Worm (Caenorhabditis elegans) whole organism, young adult: ENCODE measurements around the gene C04A2.15.

ENCODE experiments used
- C17E4.6 ChIP-seq: fragments of 200-800 bp; sonication (Bioruptor generic); IDR thresholded peaks from 2 replicates; pipeline ENCODE4 v1.3.6; 2022; ENCODE audit warnings: missing genetic modification reagents, missing genetic modification characterization, missing compliant biosample characterization
- D2030.7 ChIP-seq: fragments of 200-800 bp; sonication (Bioruptor generic); IDR thresholded peaks from 2 replicates; pipeline ENCODE4 v1.3.6; 2022; ENCODE audit warnings: missing genetic modification reagents, missing genetic modification characterization, missing compliant biosample characterization
- F22D6.2 ChIP-seq: sonication (generic microtip); optimal IDR thresholded peaks from 2 replicates; lab custom pipeline; 2016; ENCODE audit warnings: mild to moderate bottlenecking, missing genetic modification characterization, missing compliant biosample characterization
- F33H1.4 ChIP-seq: fragments of 200-800 bp; sonication (Bioruptor generic); IDR thresholded peaks from 2 replicates; pipeline ENCODE4 v1.3.6; 2022; ENCODE audit warnings: missing genetic modification reagents, missing genetic modification characterization, missing compliant biosample characterization
- F37B4.10 ChIP-seq: fragments of 200-800 bp; sonication (Bioruptor generic); IDR thresholded peaks from 2 replicates; pipeline ENCODE4 v1.3.6; 2022; ENCODE audit warnings: missing genetic modification characterization, missing compliant biosample characterization
- F52B5.7 ChIP-seq: sonication (generic microtip); optimal IDR thresholded peaks from 2 replicates; lab custom pipeline; 2016; ENCODE audit warnings: mild to moderate bottlenecking, missing genetic modification characterization, missing compliant biosample characterization
- F55B11.4 ChIP-seq: sonication (generic microtip); optimal IDR thresholded peaks from 2 replicates; lab custom pipeline; 2016; ENCODE audit warnings: missing compliant biosample characterization, missing genetic modification characterization, borderline replicate concordance; ENCODE audit not compliant: insufficient read depth
- Y53G8AR.9 ChIP-seq: fragments of 200-800 bp; sonication (Bioruptor generic); conservative IDR thresholded peaks from 2 replicates; pipeline ENCODE4 v1.3.6; 2022; ENCODE audit warnings: missing genetic modification reagents, missing genetic modification characterization, missing compliant biosample characterization
- Y56A3A.18 ChIP-seq: fragments of 200-800 bp; sonication (Bioruptor generic); IDR thresholded peaks from 2 replicates; pipeline ENCODE4 v1.3.6; 2022; ENCODE audit warnings: missing genetic modification reagents, missing genetic modification characterization, missing compliant biosample characterization
- Y79H2A.3 ChIP-seq: fragments of 200-800 bp; sonication (Bioruptor generic); conservative IDR thresholded peaks from 2 replicates; pipeline ENCODE4 v1.3.6; 2022; ENCODE audit warnings: missing genetic modification reagents, missing genetic modification characterization, missing compliant biosample characterization
- ZK185.1 ChIP-seq: sonication (generic microtip); optimal IDR thresholded peaks from 2 replicates; lab custom pipeline; 2016; ENCODE audit warnings: mild to moderate bottlenecking, missing genetic modification characterization, missing compliant biosample characterization; ENCODE audit not compliant: poor library complexity, severe bottlenecking
- aptf-3 ChIP-seq: fragments of 200-800 bp; sonication (Bioruptor generic); IDR thresholded peaks from 2 replicates; pipeline ENCODE4 v1.3.6; 2022; ENCODE audit warnings: missing genetic modification characterization, missing compliant biosample characterization
- atf-7 ChIP-seq: sonication (generic microtip); optimal IDR thresholded peaks from 2 replicates; lab custom pipeline; 2017; ENCODE audit warnings: mild to moderate bottlenecking, missing genetic modification characterization, missing compliant biosample characterization
- attf-5 ChIP-seq: fragments of 200-800 bp; sonication (Bioruptor generic); optimal IDR thresholded peaks from 2 replicates; lab custom pipeline; 2018; ENCODE audit warnings: mild to moderate bottlenecking, missing genetic modification characterization, missing compliant biosample characterization
- attf-6 ChIP-seq: fragments of 200-800 bp; sonication (Bioruptor generic); IDR thresholded peaks from 2 replicates; pipeline ENCODE4 v1.3.6; 2022; ENCODE audit warnings: missing genetic modification reagents, missing genetic modification characterization, missing compliant biosample characterization
- cebp-1 ChIP-seq, 2 experiments: fragments of 200-800 bp in 1 of 2; sonication (Bioruptor generic) in 1 of 2; sonication (generic microtip) in 1 of 2; IDR thresholded peaks in 1 of 2; optimal IDR thresholded peaks in 1 of 2; 2 replicates each; pipeline versions ENCODE4 v1.3.6 to Lab custom; 2017 to 2022; ENCODE audit warnings: missing compliant biosample characterization in 2 of 2, missing genetic modification characterization in 2 of 2, mild to moderate bottlenecking in 1 of 2, missing genetic modification reagents in 1 of 2, moderate library complexity in 1 of 2
- ceh-91 ChIP-seq: fragments of 200-800 bp; sonication (Bioruptor generic); IDR thresholded peaks from 2 replicates; pipeline ENCODE4 v1.3.6; 2022; ENCODE audit warnings: missing genetic modification reagents, missing genetic modification characterization, missing compliant biosample characterization
- die-1 ChIP-seq: sonication (generic microtip); optimal IDR thresholded peaks from 2 replicates; lab custom pipeline; 2016; ENCODE audit warnings: missing genotype, mild to moderate bottlenecking, missing genetic modification characterization, missing compliant biosample characterization
- ets-4 ChIP-seq: fragments of 200-800 bp; sonication (Bioruptor generic); optimal IDR thresholded peaks from 2 replicates; lab custom pipeline; 2018; ENCODE audit warnings: mild to moderate bottlenecking, missing genetic modification characterization, missing compliant biosample characterization
- fkh-3 ChIP-seq: sonication (generic microtip); optimal IDR thresholded peaks from 2 replicates; lab custom pipeline; 2016; ENCODE audit warnings: mild to moderate bottlenecking, missing genetic modification characterization, missing compliant biosample characterization
- gei-17 ChIP-seq: fragments of 200-800 bp; sonication (Bioruptor generic); optimal IDR thresholded peaks from 2 replicates; lab custom pipeline; 2018; ENCODE audit warnings: mild to moderate bottlenecking, missing genetic modification characterization, missing compliant biosample characterization
- him-1 ChIP-seq: sonication (generic microtip); optimal IDR thresholded peaks from 2 replicates; lab custom pipeline; 2016; ENCODE audit warnings: missing genotype, missing genetic modification reagents, missing genetic modification characterization, missing compliant biosample characterization
- hlh-12 ChIP-seq: sonication (generic microtip); optimal IDR thresholded peaks from 2 replicates; lab custom pipeline; 2016; ENCODE audit warnings: missing genetic modification characterization, missing compliant biosample characterization
- hlh-26 ChIP-seq: fragments of 200-800 bp; sonication (Bioruptor generic); conservative IDR thresholded peaks from 2 replicates; pipeline ENCODE4 v1.3.6; 2022; ENCODE audit warnings: missing genetic modification reagents, missing genetic modification characterization, missing compliant biosample characterization
- let-607 ChIP-seq, 2 experiments: fragments of 200-800 bp in 1 of 2; sonication (Bioruptor generic) in 1 of 2; sonication (generic microtip) in 1 of 2; optimal IDR thresholded peaks; 2 replicates each; lab custom pipeline; 2016 to 2018; ENCODE audit warnings: mild to moderate bottlenecking in 2 of 2, missing compliant biosample characterization in 2 of 2, missing genetic modification characterization in 2 of 2, moderate library complexity in 2 of 2, missing genotype in 1 of 2
- lin-40 ChIP-seq: sonication (generic microtip); optimal IDR thresholded peaks from 2 replicates; lab custom pipeline; 2016; ENCODE audit warnings: missing genetic modification characterization, mild to moderate bottlenecking, missing compliant biosample characterization, missing genotype, missing genetic modification reagents
- madf-10 ChIP-seq: sonication (generic microtip); optimal IDR thresholded peaks from 2 replicates; lab custom pipeline; 2016; ENCODE audit warnings: mild to moderate bottlenecking, missing genetic modification characterization, missing compliant biosample characterization
- madf-6 ChIP-seq: fragments of 200-800 bp; sonication (Bioruptor generic); IDR thresholded peaks from 2 replicates; pipeline ENCODE4 v1.3.6; 2022; ENCODE audit warnings: missing genetic modification reagents, missing genetic modification characterization, missing compliant biosample characterization
- mel-28 ChIP-seq: sonication (generic microtip); optimal IDR thresholded peaks from 2 replicates; lab custom pipeline; 2016; ENCODE audit warnings: borderline replicate concordance, mild to moderate bottlenecking, missing genetic modification characterization, missing compliant biosample characterization
- mes-4 ChIP-seq: sonication (generic microtip); optimal IDR thresholded peaks from 2 replicates; lab custom pipeline; 2016; ENCODE audit warnings: missing genotype, missing genetic modification characterization, missing compliant biosample characterization
- mxl-1 ChIP-seq: sonication (generic microtip); optimal IDR thresholded peaks from 2 replicates; lab custom pipeline; 2016; ENCODE audit warnings: missing genetic modification characterization, missing compliant biosample characterization
- nfya-1 ChIP-seq: sonication (generic microtip); optimal IDR thresholded peaks from 2 replicates; lab custom pipeline; 2017; ENCODE audit warnings: antibody characterized with exemption, missing compliant biosample characterization, missing genetic modification characterization, borderline replicate concordance; ENCODE audit not compliant: insufficient read depth
- nfyb-1 ChIP-seq: fragments of 200-800 bp; sonication (Bioruptor generic); IDR thresholded peaks from 2 replicates; pipeline ENCODE4 v1.3.6; 2022; ENCODE audit warnings: missing genetic modification reagents, missing genetic modification characterization, missing compliant biosample characterization
- nhr-179 ChIP-seq: sonication (generic microtip); optimal IDR thresholded peaks from 2 replicates; lab custom pipeline; 2016; ENCODE audit warnings: mild to moderate bottlenecking, missing genetic modification characterization, missing compliant biosample characterization
- nhr-80 ChIP-seq: sonication (generic microtip); optimal IDR thresholded peaks from 2 replicates; lab custom pipeline; 2016; ENCODE audit warnings: missing genetic modification characterization, missing compliant biosample characterization
- nhr-90 ChIP-seq: sonication (generic microtip); optimal IDR thresholded peaks from 2 replicates; lab custom pipeline; 2016; ENCODE audit warnings: missing genotype, mild to moderate bottlenecking, missing genetic modification characterization, missing compliant biosample characterization
- pha-4 ChIP-seq: fragments of 150-350 bp; sonication (generic microtip); optimal IDR thresholded peaks from 2 replicates; lab custom pipeline; 2014; ENCODE audit warnings: missing biosample characterization, missing genetic modification reagents, missing genetic modification characterization
- rec-8 ChIP-seq, 2 experiments: sonication (generic microtip); optimal IDR thresholded peaks; 2 replicates each; lab custom pipeline; 2016; ENCODE audit warnings: mild to moderate bottlenecking in 2 of 2, missing genetic modification characterization in 2 of 2, missing genetic modification reagents in 2 of 2, missing genotype in 2 of 2, missing biosample characterization in 1 of 2, missing compliant biosample characterization in 1 of 2, moderate library complexity in 1 of 2
- rpc-1 ChIP-seq, 2 experiments: fragments of 150-350 bp in 1 of 2; sonication (generic microtip) in 1 of 2; optimal IDR thresholded peaks; 2 replicates each; lab custom pipeline; 2014 to 2018; ENCODE audit warnings: missing biosample characterization in 1 of 2, missing genetic modification characterization in 1 of 2, missing genetic modification reagents in 1 of 2, missing genotype in 1 of 2
- sdz-38 ChIP-seq: sonication (generic microtip); optimal IDR thresholded peaks from 2 replicates; lab custom pipeline; 2016; ENCODE audit warnings: missing genotype, missing genetic modification characterization, missing compliant biosample characterization
- snpc-3.4 ChIP-seq: sonication (generic microtip); optimal IDR thresholded peaks from 2 replicates; lab custom pipeline; 2017; ENCODE audit warnings: missing genetic modification characterization, mild to moderate bottlenecking, missing compliant biosample characterization, antibody characterized with exemption, moderate library complexity, missing genotype, missing genetic modification reagents
- tbp1 ChIP-seq: fragments of 200-800 bp; sonication (Bioruptor generic); optimal IDR thresholded peaks from 2 replicates; lab custom pipeline; 2018; ENCODE audit warnings: mild to moderate bottlenecking, missing genetic modification characterization, missing compliant biosample characterization
- unc-62 ChIP-seq: fragments of 150-350 bp; optimal IDR thresholded peaks from 2 replicates; lab custom pipeline; 2014; ENCODE audit warnings: missing biosample characterization, missing genetic modification reagents, missing genetic modification characterization
- ztf-22 ChIP-seq: fragments of 200-800 bp; sonication (Bioruptor generic); optimal IDR thresholded peaks from 2 replicates; lab custom pipeline; 2018; ENCODE audit warnings: mild to moderate bottlenecking, missing genetic modification characterization, moderate library complexity, missing compliant biosample characterization
- ztf-25 ChIP-seq: fragments of 200-800 bp; sonication (Bioruptor generic); IDR thresholded peaks from 2 replicates; pipeline ENCODE4 v1.3.6; 2022; ENCODE audit warnings: missing genetic modification reagents, missing genetic modification characterization, missing compliant biosample characterization
- ztf-3 ChIP-seq: fragments of 200-800 bp; sonication (Bioruptor generic); optimal IDR thresholded peaks from 2 replicates; lab custom pipeline; 2018; ENCODE audit warnings: mild to moderate bottlenecking, missing genetic modification characterization, missing compliant biosample characterization
- ztf-6 ChIP-seq: fragments of 200-800 bp; sonication (Bioruptor generic); IDR thresholded peaks from 2 replicates; pipeline ENCODE4 v1.3.6; 2022; ENCODE audit warnings: missing genetic modification reagents, missing genetic modification characterization, missing compliant biosample characterization

C04A2.15 gene

ce11 chrII:6821832-6822231, 30.2 kb upstream of the C04A2.15 start:
- TF ChIP-seq fkh-3 (tag; lab: Kevin White, UChicago) (no peak), nfya-1 (tag; lab: Kevin White, UChicago) (no peak), die-1 (no peak), nfyb-1 (no peak), atf-7 (tag; lab: Kevin White, UChicago) (no peak), ztf-25 (GFP tag; lab: Robert Waterston, UW) (no peak), snpc-3.4 (tag; lab: Kevin White, UChicago) (no peak), him-1 (no peak), pha-4 (tag; lab: Kevin White, UChicago) (no peak), mxl-1 (tag; lab: Kevin White, UChicago) (no peak), nhr-90 (tag; lab: Kevin White, UChicago) (no peak), madf-10 (tag; lab: Kevin White, UChicago) (no peak), sdz-38 (tag; lab: Kevin White, UChicago) (no peak), ztf-6 (no peak), F22D6.2 (tag; lab: Kevin White, UChicago) (no peak)

ce11 chrII:6822347-6822746, 29.7 kb upstream of the C04A2.15 start:
- peak; percentile 16 for TF ChIP-seq ets-4 (GFP tag; lab: Kevin White, UChicago)
- TF ChIP-seq sdz-38 (tag; lab: Kevin White, UChicago): no peak
- no peak for TF ChIP-seq F37B4.10
- TF ChIP-seq Y79H2A.3 (GFP tag; lab: Robert Waterston, UW): no peak
- TF ChIP-seq atf-7 (tag; lab: Kevin White, UChicago): peak; percentile 28
- no peak for TF ChIP-seq hlh-12 (tag; lab: Kevin White, UChicago)
- no peak for TF ChIP-seq D2030.7 (GFP tag; lab: Robert Waterston, UW)
- TF ChIP-seq cebp-1 (GFP tag; IDR thresholded peaks at IDR 0.05; lab: Robert Waterston, UW): no peak
- TF ChIP-seq cebp-1 (tag; optimal IDR thresholded peaks at IDR 0.05; lab: Kevin White, UChicago): peak; percentile 45
- TF ChIP-seq F55B11.4 (tag; lab: Kevin White, UChicago): no peak
- TF ChIP-seq rpc-1 (optimal IDR thresholded peaks at IDR 0.05; lab: Kevin White, UChicago): no peak
- no peak for TF ChIP-seq rpc-1 (tag; optimal IDR thresholded peaks at IDR 0.05; lab: Kevin White, UChicago)
- no peak for TF ChIP-seq attf-6 (GFP tag; lab: Robert Waterston, UW)
- no peak for TF ChIP-seq madf-10 (tag; lab: Kevin White, UChicago)
- no peak for TF ChIP-seq ztf-3
- peak; percentile 77 for TF ChIP-seq nhr-80
- no peak for TF ChIP-seq rec-8 (tag; optimal IDR thresholded peaks at IDR 0.05; lab: Kevin White, UChicago)
- no peak for TF ChIP-seq mes-4 (tag; lab: Kevin White, UChicago)
- no peak for TF ChIP-seq tbp1 (GFP tag; lab: Kevin White, UChicago)
- no peak for TF ChIP-seq gei-17 (GFP tag; lab: Kevin White, UChicago)
- no peak for TF ChIP-seq Y53G8AR.9
- TF ChIP-seq madf-6 (GFP tag; lab: Robert Waterston, UW): no peak
- TF ChIP-seq Y56A3A.18 (GFP tag; lab: Robert Waterston, UW): no peak
- no peak for TF ChIP-seq hlh-26 (GFP tag; lab: Robert Waterston, UW)
- peak in 1 of 2 experiments; percentile 5 for TF ChIP-seq let-607 (tag; optimal IDR thresholded peaks at IDR 0.05; lab: Kevin White, UChicago)
- no peak for TF ChIP-seq attf-5
- TF ChIP-seq F52B5.7 (tag; lab: Kevin White, UChicago): no peak
- TF ChIP-seq unc-62 (GFP tag; lab: Kevin White, UChicago): no peak
- TF ChIP-seq F33H1.4 (GFP tag; lab: Robert Waterston, UW): no peak
- no peak for TF ChIP-seq aptf-3 (GFP tag; lab: Robert Waterston, UW)
- TF ChIP-seq C17E4.6 (GFP tag; lab: Robert Waterston, UW): no peak
- TF ChIP-seq lin-40 (tag; lab: Kevin White, UChicago): peak; percentile 38
- TF ChIP-seq ZK185.1 (tag; lab: Kevin White, UChicago): no peak
- peak; percentile 2 for TF ChIP-seq ztf-22 (GFP tag; lab: Kevin White, UChicago)
- no peak for TF ChIP-seq fkh-3 (tag; lab: Kevin White, UChicago)
- no peak for TF ChIP-seq nhr-179
- TF ChIP-seq ceh-91: no peak
- no peak for TF ChIP-seq mel-28 (tag; lab: Kevin White, UChicago)
